Fruit fly (Drosophila melanogaster) whole organism, embryonic: ENCODE measurements around the gene CG13137.

ENCODE experiments used
- Antp ChIP-seq: fragments of 200-800 bp; sonication (Bioruptor generic); optimal IDR thresholded peaks from 3 replicates; lab custom pipeline; 2016; ENCODE audit warnings: missing biosample characterization, missing genetic modification characterization
- CG10431 ChIP-seq: fragments of 200-800 bp; sonication (Bioruptor generic); optimal IDR thresholded peaks from 3 replicates; lab custom pipeline; 2018; ENCODE audit warnings: missing biosample characterization, mild to moderate bottlenecking, missing genetic modification characterization
- CG10462 ChIP-seq: fragments of 200-800 bp; sonication (Bioruptor generic); optimal IDR thresholded peaks from 2 replicates; lab custom pipeline; 2016; ENCODE audit warnings: missing biosample characterization, missing genetic modification characterization
- CG10959 ChIP-seq: fragments of 200-800 bp; sonication (Bioruptor generic); IDR thresholded peaks from 2 replicates; pipeline ENCODE4 v1.3.6; 2022; ENCODE audit warnings: missing biosample characterization, missing genetic modification characterization
- CG11696 ChIP-seq: fragments of 200-800 bp; sonication (Bioruptor generic); IDR thresholded peaks from 2 replicates; pipeline ENCODE4 v1.3.6; 2022; ENCODE audit warnings: missing biosample characterization, missing genetic modification characterization
- CG13775 ChIP-seq: fragments of 200-800 bp; sonication (Bioruptor generic); optimal IDR thresholded peaks from 3 replicates; lab custom pipeline; 2017; ENCODE audit warnings: missing biosample characterization, mild to moderate bottlenecking, missing genetic modification characterization
- CG14441 ChIP-seq: fragments of 200-800 bp; sonication (Bioruptor generic); IDR thresholded peaks from 2 replicates; pipeline ENCODE4 v1.3.6; 2022; ENCODE audit warnings: missing biosample characterization, missing genetic modification characterization
- CG16779 ChIP-seq: fragments of 200-800 bp; sonication (Bioruptor generic); IDR thresholded peaks from 2 replicates; pipeline ENCODE4 v1.3.6; 2022; ENCODE audit warnings: missing biosample characterization, missing genetic modification characterization
- CG17612 ChIP-seq: fragments of 200-800 bp; sonication (Bioruptor generic); IDR thresholded peaks from 2 replicates; pipeline ENCODE4 v1.3.6; 2022; ENCODE audit warnings: missing biosample characterization, missing genetic modification characterization
- CG31365 ChIP-seq: fragments of 200-800 bp; sonication (Bioruptor generic); optimal IDR thresholded peaks from 2 replicates; lab custom pipeline; 2018; ENCODE audit warnings: missing biosample characterization, mild to moderate bottlenecking, missing genetic modification characterization
- CG31388 ChIP-seq: fragments of 200-800 bp; sonication (Bioruptor generic); optimal IDR thresholded peaks from 2 replicates; lab custom pipeline; 2016; ENCODE audit warnings: missing biosample characterization, missing genetic modification characterization
- CG4424 ChIP-seq: fragments of 200-800 bp; sonication (Bioruptor generic); optimal IDR thresholded peaks from 3 replicates; lab custom pipeline; 2016; ENCODE audit warnings: missing biosample characterization, missing genetic modification characterization
- CG5953 ChIP-seq: fragments of 200-800 bp; sonication (Bioruptor generic); IDR thresholded peaks from 2 replicates; pipeline ENCODE4 v1.3.6; 2022; ENCODE audit warnings: missing biosample characterization, missing genetic modification characterization
- CG6765 ChIP-seq: fragments of 200-800 bp; sonication (Bioruptor generic); optimal IDR thresholded peaks from 3 replicates; lab custom pipeline; 2017; ENCODE audit warnings: missing biosample characterization, mild to moderate bottlenecking, missing genetic modification characterization
- CG7786 ChIP-seq: fragments of 200-800 bp; sonication (Bioruptor generic); optimal IDR thresholded peaks from 2 replicates; lab custom pipeline; 2016; ENCODE audit warnings: missing biosample characterization, missing genetic modification characterization
- CG8281 ChIP-seq: fragments of 200-800 bp; sonication (Bioruptor generic); optimal IDR thresholded peaks from 2 replicates; lab custom pipeline; 2018; ENCODE audit warnings: missing biosample characterization, mild to moderate bottlenecking, missing genetic modification characterization, moderate library complexity
- CG8290 ChIP-seq, 3 experiments: fragments of 200-800 bp; sonication (Bioruptor generic); optimal IDR thresholded peaks; 2 replicates each; lab custom pipeline; 2016 to 2019; ENCODE audit warnings: missing biosample characterization in 3 of 3, missing genetic modification characterization in 3 of 3, mild to moderate bottlenecking in 2 of 3, moderate library complexity in 1 of 3
- CG8478 ChIP-seq: fragments of >200 bp; optimal IDR thresholded peaks from 2 replicates; lab custom pipeline; 2018
- CG9817 ChIP-seq: fragments of 200-800 bp; sonication (Bioruptor generic); optimal IDR thresholded peaks from 2 replicates; lab custom pipeline; 2018; ENCODE audit warnings: missing biosample characterization, mild to moderate bottlenecking, missing genetic modification characterization, moderate library complexity
- CTCF ChIP-seq: fragments of 200-800 bp; sonication (Bioruptor generic); optimal IDR thresholded peaks from 2 replicates; lab custom pipeline; 2017; ENCODE audit warnings: missing biosample characterization, mild to moderate bottlenecking, missing genetic modification characterization, moderate library complexity
- CrebB ChIP-seq: fragments of 200-800 bp; sonication (Bioruptor generic); optimal IDR thresholded peaks from 3 replicates; lab custom pipeline; 2018; ENCODE audit warnings: missing biosample characterization, mild to moderate bottlenecking, missing genetic modification characterization
- D ChIP-seq, 2 experiments: fragments of 200-800 bp in 1 of 2; fragments of >200 bp in 1 of 2; sonication (Bioruptor generic) in 1 of 2; optimal IDR thresholded peaks; 2 replicates in 1 of 2; 3 replicates in 1 of 2; lab custom pipeline; 2017; ENCODE audit warnings: mild to moderate bottlenecking in 1 of 2, missing biosample characterization in 1 of 2, missing genetic modification characterization in 1 of 2, missing genetic modification reagents in 1 of 2
- Dad ChIP-seq: fragments of 200-800 bp; sonication (Bioruptor generic); optimal IDR thresholded peaks from 3 replicates; lab custom pipeline; 2016; ENCODE audit warnings: missing biosample characterization, missing genetic modification characterization
- E2f1 ChIP-seq: fragments of 200-800 bp; sonication (Bioruptor generic); IDR thresholded peaks from 2 replicates; pipeline ENCODE4 v1.3.6; 2022; ENCODE audit warnings: missing biosample characterization, missing genetic modification characterization
- Ets65A ChIP-seq: fragments of 200-800 bp; sonication (Bioruptor generic); peaks from one replicate; lab custom pipeline; 2016; ENCODE audit warnings: missing biosample characterization, missing genetic modification characterization
- MBD-R2 ChIP-seq: fragments of 200-800 bp; sonication (Bioruptor generic); IDR thresholded peaks from 2 replicates; pipeline ENCODE4 v1.3.6; 2022; ENCODE audit warnings: missing biosample characterization, missing genetic modification characterization
- Mad ChIP-seq: fragments of 200-800 bp; sonication (Bioruptor generic); optimal IDR thresholded peaks from 2 replicates; lab custom pipeline; 2016; ENCODE audit warnings: missing biosample characterization, missing genetic modification characterization
- Oli ChIP-seq: fragments of 200-800 bp; sonication (Bioruptor generic); optimal IDR thresholded peaks from 2 replicates; lab custom pipeline; 2018; ENCODE audit warnings: missing biosample characterization, mild to moderate bottlenecking, missing genetic modification characterization, moderate library complexity
- Vsx1 ChIP-seq: fragments of 200-800 bp; sonication (Bioruptor generic); optimal IDR thresholded peaks from 2 replicates; lab custom pipeline; 2017; ENCODE audit warnings: missing biosample characterization, mild to moderate bottlenecking, missing genetic modification characterization, missing genetic modification reagents
- abd-A ChIP-seq: fragments of 200-800 bp; sonication (Bioruptor generic); optimal IDR thresholded peaks from 3 replicates; lab custom pipeline; 2019; ENCODE audit warnings: missing biosample characterization, mild to moderate bottlenecking, missing genetic modification characterization, moderate library complexity
- al ChIP-seq: fragments of 200-800 bp; sonication (Bioruptor generic); IDR thresholded peaks from 2 replicates; pipeline ENCODE4 v1.3.6; 2022; ENCODE audit warnings: missing biosample characterization, missing genetic modification characterization
- az2 ChIP-seq: fragments of 200-800 bp; sonication (Bioruptor generic); optimal IDR thresholded peaks from 3 replicates; lab custom pipeline; 2016; ENCODE audit warnings: missing biosample characterization, missing genetic modification characterization
- bsh ChIP-seq, 2 experiments: fragments of 200-800 bp; sonication (Bioruptor generic); optimal IDR thresholded peaks; 2 replicates each; lab custom pipeline; 2017 to 2018; ENCODE audit warnings: mild to moderate bottlenecking in 2 of 2, missing biosample characterization in 2 of 2, missing genetic modification characterization in 2 of 2, moderate library complexity in 1 of 2
- chinmo ChIP-seq: fragments of 200-800 bp; sonication (Bioruptor generic); IDR thresholded peaks from 4 replicates; pipeline ENCODE4 v1.3.6; 2022; ENCODE audit warnings: missing biosample characterization, missing genetic modification characterization; ENCODE audit not compliant: partially characterized antibody
- fd3F ChIP-seq: fragments of 200-800 bp; sonication (Bioruptor generic); optimal IDR thresholded peaks from 2 replicates; lab custom pipeline; 2018; ENCODE audit warnings: missing biosample characterization, mild to moderate bottlenecking, missing genetic modification characterization, moderate library complexity
- hbn ChIP-seq: fragments of 200-800 bp; sonication (Bioruptor generic); IDR thresholded peaks from 2 replicates; pipeline ENCODE4 v1.3.6; 2022; ENCODE audit warnings: missing biosample characterization, missing genetic modification characterization; ENCODE audit not compliant: partially characterized antibody
- lmd ChIP-seq: fragments of 200-800 bp; sonication (Bioruptor generic); IDR thresholded peaks from 2 replicates; pipeline ENCODE4 v1.3.6; 2022; ENCODE audit warnings: missing biosample characterization, missing genetic modification characterization
- maf-S ChIP-seq: fragments of 200-800 bp; sonication (Bioruptor generic); optimal IDR thresholded peaks from 2 replicates; lab custom pipeline; 2016; ENCODE audit warnings: missing biosample characterization, missing genetic modification characterization
- nerfin-2 ChIP-seq: fragments of 200-800 bp; sonication (Bioruptor generic); IDR thresholded peaks from 2 replicates; pipeline ENCODE4 v1.3.6; 2022; ENCODE audit warnings: missing biosample characterization, missing genetic modification characterization; ENCODE audit not compliant: partially characterized antibody
- oc ChIP-seq: fragments of 200-800 bp; sonication (Bioruptor generic); optimal IDR thresholded peaks from 2 replicates; lab custom pipeline; 2018; ENCODE audit warnings: missing biosample characterization, mild to moderate bottlenecking, missing genetic modification characterization, moderate library complexity
- pnt ChIP-seq: fragments of 200-800 bp; sonication (Bioruptor generic); optimal IDR thresholded peaks from 3 replicates; lab custom pipeline; 2016; ENCODE audit warnings: missing biosample characterization, missing genetic modification characterization
- psq ChIP-seq: fragments of 200-800 bp; sonication (Bioruptor generic); optimal IDR thresholded peaks from 2 replicates; lab custom pipeline; 2017; ENCODE audit warnings: missing biosample characterization, missing genetic modification characterization
- sd ChIP-seq: fragments of 200-800 bp; sonication (Bioruptor generic); optimal IDR thresholded peaks from 3 replicates; lab custom pipeline; 2018; ENCODE audit warnings: missing biosample characterization, mild to moderate bottlenecking, missing genetic modification characterization, moderate library complexity
- sna ChIP-seq: fragments of 200-800 bp; sonication (Bioruptor generic); IDR thresholded peaks from 2 replicates; pipeline ENCODE4 v1.3.6; 2022; ENCODE audit warnings: missing biosample characterization, missing genetic modification characterization; ENCODE audit not compliant: partially characterized antibody
- tap ChIP-seq: fragments of 200-800 bp; optimal IDR thresholded peaks from 3 replicates; lab custom pipeline; 2019; ENCODE audit warnings: missing biosample characterization, mild to moderate bottlenecking, missing genetic modification characterization, moderate library complexity
- tna ChIP-seq: fragments of 200-800 bp; sonication (Bioruptor generic); IDR thresholded peaks from 2 replicates; pipeline ENCODE4 v1.3.6; 2022; ENCODE audit warnings: missing biosample characterization, missing genetic modification characterization; ENCODE audit not compliant: partially characterized antibody
- trh ChIP-seq: fragments of 200-800 bp; sonication (Bioruptor generic); optimal IDR thresholded peaks from 2 replicates; lab custom pipeline; 2016; ENCODE audit warnings: missing biosample characterization, missing genetic modification characterization
- vfl ChIP-seq: fragments of 200-800 bp; sonication (Bioruptor generic); optimal IDR thresholded peaks from 2 replicates; lab custom pipeline; 2016; ENCODE audit warnings: missing biosample characterization, missing genetic modification characterization
- zen2 ChIP-seq: fragments of 200-800 bp; sonication (Bioruptor generic); IDR thresholded peaks from 3 replicates; pipeline ENCODE4 v1.3.6; 2022; ENCODE audit warnings: missing biosample characterization, missing genetic modification characterization; ENCODE audit not compliant: partially characterized antibody

Gene CG13137

dm6 chr2L:10172402-10172801, at the start of gene CG13137:
TSS of gene CG13137 (plus strand) at chr2L:10172702.
- TF ChIP-seq Ets65A (GFP tag; lab: Kevin White, UChicago) (peak; percentile 45), CG31388 (GFP tag; lab: Kevin White, UChicago) (no peak)

- TF ChIP-seq E2f1 (GFP tag; lab: Robert Waterston, UW): no peak
- no peak for TF ChIP-seq zen2
- TF ChIP-seq Mad (GFP tag; lab: Kevin White, UChicago): no peak
- TF ChIP-seq abd-A (tag; lab: Kevin White, UChicago): peak; percentile 25
- no peak for TF ChIP-seq lmd (GFP tag; lab: Robert Waterston, UW)
- TF ChIP-seq CG14441: no peak
- no peak for TF ChIP-seq MBD-R2 (GFP tag; lab: Robert Waterston, UW)
- no peak for TF ChIP-seq CG10959
- TF ChIP-seq CG11696 (GFP tag; lab: Robert Waterston, UW): no peak
- TF ChIP-seq chinmo (GFP tag; lab: Robert Waterston, UW): no peak
- TF ChIP-seq D (optimal IDR thresholded peaks at IDR 0.05; lab: Kevin White, UChicago): no peak
- no peak for TF ChIP-seq D (GFP tag; optimal IDR thresholded peaks at IDR 0.05; lab: Kevin White, UChicago)
- no peak for TF ChIP-seq CG13775 (GFP tag; lab: Kevin White, UChicago)
- TF ChIP-seq CG8281 (tag; lab: Kevin White, UChicago): peak; percentile 70
- no peak for TF ChIP-seq trh (GFP tag; lab: Kevin White, UChicago)
- TF ChIP-seq CG16779: no peak
- TF ChIP-seq nerfin-2: no peak
- TF ChIP-seq tna (GFP tag; lab: Robert Waterston, UW): no peak
- peak; percentile 82 for TF ChIP-seq CTCF (GFP tag; lab: Kevin White, UChicago)
- no peak for TF ChIP-seq Dad (GFP tag; lab: Kevin White, UChicago)
- TF ChIP-seq tap: no peak
- no peak for TF ChIP-seq sna (GFP tag; lab: Robert Waterston, UW)
- no peak for TF ChIP-seq sd
- TF ChIP-seq az2: no peak
Observed at dm6 chr2L:10123963-10124362, 48.5 kb upstream of the CG13137 start.

DNA sequence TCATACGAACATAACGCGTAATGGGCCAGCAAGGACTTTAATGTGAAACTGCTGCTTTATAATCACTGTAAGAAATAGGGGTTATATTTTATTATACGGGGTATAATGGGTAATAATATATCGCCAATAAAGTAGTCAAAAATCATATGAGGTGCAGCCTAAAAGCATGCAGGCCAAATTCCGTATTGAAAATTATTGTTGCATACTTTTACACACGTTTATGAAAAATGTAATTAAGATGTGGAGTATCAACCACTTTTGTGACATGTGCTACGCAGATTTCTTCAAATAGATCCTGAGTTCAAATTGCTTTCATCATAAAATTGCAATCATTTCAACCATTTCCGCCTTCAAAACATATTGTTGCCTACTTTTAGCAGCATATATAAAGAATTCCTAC, 41.7 kb upstream of the CG13137 start:
- TF ChIP-seq CG8290 (GFP tag; optimal IDR thresholded peaks at IDR 0.05; lab: Kevin White, UChicago) (peak; percentile 79), CG8290 (tag; optimal IDR thresholded peaks at IDR 0.05; lab: Kevin White, UChicago) (peak in 1 of 2 experiments; percentile 90), CG7786 (GFP tag; lab: Kevin White, UChicago) (no peak), CG17612 (peak; percentile 74; the same call in 1 of the 2 replicates)

DNA sequence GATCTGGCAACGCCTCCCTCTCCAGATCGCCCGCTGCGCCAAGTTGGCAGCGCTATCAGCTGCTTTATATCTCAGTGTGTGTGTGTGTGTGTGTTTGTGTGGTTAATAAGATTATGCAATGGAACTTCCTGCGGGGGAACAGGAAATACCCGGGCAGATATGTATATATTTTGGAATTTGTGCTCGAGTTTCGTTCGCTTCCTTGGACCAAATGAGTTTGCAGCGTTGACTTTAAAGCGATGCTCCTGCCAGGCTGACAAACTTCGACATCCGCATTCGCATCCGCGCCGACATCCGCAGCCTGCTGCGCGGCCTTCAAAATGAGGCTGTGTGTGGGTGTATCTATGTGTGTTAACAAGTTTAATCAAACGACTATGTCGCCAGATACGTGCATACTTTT, 29.2 kb upstream of the CG13137 start:
- TF ChIP-seq al (GFP tag; lab: Robert Waterston, UW) (no peak), CG6765 (GFP tag; lab: Kevin White, UChicago) (peak; percentile 84), Antp (no peak), fd3F (GFP tag; lab: Kevin White, UChicago) (no peak), psq (no peak), CG10431 (GFP tag; lab: Kevin White, UChicago) (no peak), CrebB (tag; lab: Kevin White, UChicago) (no peak), CG9817 (tag; lab: Kevin White, UChicago) (no peak), Oli (tag; lab: Kevin White, UChicago) (no peak), CG31365 (tag; lab: Kevin White, UChicago) (peak; percentile 52), CG5953 (GFP tag; lab: Robert Waterston, UW) (no peak), Vsx1 (GFP tag; lab: Kevin White, UChicago) (no peak), CG8478 (lab: Kevin White, UChicago) (peak; percentile 63), maf-S (GFP tag; lab: Kevin White, UChicago) (no peak), pnt (GFP tag; lab: Kevin White, UChicago) (no peak), CG4424 (peak; percentile 10), CG10462 (GFP tag; lab: Kevin White, UChicago) (no peak), vfl (GFP tag; lab: Kevin White, UChicago) (no peak), bsh (GFP tag; optimal IDR thresholded peaks at IDR 0.05; lab: Kevin White, UChicago) (no peak), hbn (GFP tag; lab: Robert Waterston, UW) (no peak), oc (tag; lab: Kevin White, UChicago) (no peak)
